Worm (Caenorhabditis elegans) whole organism, L2 larva: ENCODE results near the gene Y46G5A.23.

Experiments
- R02D3.7 ChIP-seq: fragments of 150-350 bp; optimal IDR thresholded peaks from 2 replicates; lab custom pipeline; 2014; ENCODE audit warnings: missing biosample characterization, missing genetic modification characterization
- aly-2 ChIP-seq: fragments of 150-350 bp; optimal IDR thresholded peaks from 2 replicates; lab custom pipeline; 2014; ENCODE audit warnings: missing biosample characterization, missing genetic modification characterization
- crh-2 ChIP-seq: sonication (generic microtip); optimal IDR thresholded peaks from 2 replicates; lab custom pipeline; 2017; ENCODE audit warnings: missing biosample characterization, missing genetic modification characterization
- egl-27 ChIP-seq: sonication (generic microtip); optimal IDR thresholded peaks from 3 replicates; lab custom pipeline; 2017; ENCODE audit warnings: missing biosample characterization, missing genetic modification reagents, missing genetic modification characterization
- nhr-77 ChIP-seq: fragments of 150-350 bp; optimal IDR thresholded peaks from 2 replicates; lab custom pipeline; 2014; ENCODE audit warnings: missing biosample characterization, missing genetic modification characterization
- sma-9 ChIP-seq, 2 experiments: fragments of 150-350 bp in 1 of 2; sonication (generic microtip) in 1 of 2; optimal IDR thresholded peaks; 2 replicates each; lab custom pipeline; 2014 to 2016; ENCODE audit warnings: missing genetic modification characterization in 2 of 2, mild to moderate bottlenecking in 1 of 2, missing biosample characterization in 1 of 2, missing compliant biosample characterization in 1 of 2, missing genetic modification reagents in 1 of 2, moderate library complexity in 1 of 2

DNA sequence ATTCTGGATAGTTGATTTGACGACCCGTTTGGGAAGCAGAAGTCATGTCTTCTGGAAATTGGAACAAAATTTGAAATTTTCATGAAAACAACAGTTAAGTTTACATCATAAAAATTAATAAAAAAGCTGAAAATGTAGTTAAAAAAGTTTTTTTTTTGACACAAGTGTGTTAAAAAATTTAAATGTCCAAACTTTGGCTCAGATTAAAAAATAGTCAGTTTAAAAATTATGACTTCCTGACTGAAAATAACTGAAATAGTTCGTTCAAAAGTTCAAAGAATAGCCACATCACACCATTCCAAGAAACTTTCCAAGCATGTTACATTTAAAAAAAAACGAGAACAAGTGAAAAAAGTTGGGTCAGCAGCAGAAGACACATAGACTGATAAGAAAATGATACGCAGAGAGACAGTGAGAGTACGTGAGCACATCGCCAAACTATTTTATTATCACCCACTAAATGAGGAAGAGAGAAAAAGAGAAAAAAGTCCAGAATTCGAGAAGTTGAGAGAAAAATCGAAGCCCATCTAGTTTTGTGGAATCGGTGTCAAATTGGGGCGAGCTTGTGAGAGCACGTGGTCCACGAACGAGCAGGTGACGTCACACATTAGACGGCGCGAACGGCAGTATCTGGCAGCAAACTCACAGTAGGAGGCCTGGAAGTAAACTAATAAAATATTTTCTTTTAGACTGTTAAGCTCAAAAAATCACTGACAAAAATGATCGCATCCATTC lies 12.2 kb downstream of the Y46G5A.23 start, which contains the start of gene acl-7:
- TF ChIP-seq crh-2 (tag; lab: Kevin White, UChicago) = no peak
- TF ChIP-seq nhr-77 (tag; lab: Kevin White, UChicago) = no peak
- TF ChIP-seq egl-27 (tag; lab: Kevin White, UChicago) = no peak
- TF ChIP-seq sma-9 (GFP tag; optimal IDR thresholded peaks at IDR 0.05; lab: Kevin White, UChicago) = no peak
- TF ChIP-seq sma-9 (tag; optimal IDR thresholded peaks at IDR 0.05; lab: Kevin White, UChicago) = no peak
- TF ChIP-seq R02D3.7 = no peak
- no peak for TF ChIP-seq aly-2
